Fruit fly (Drosophila melanogaster) whole organism, embryonic: ENCODE results near the gene CG3198.
A peak's percentile ranks its signal among the peaks of the same experiment; 100 is the strongest.

ENCODE experiments used
- Elba2 ChIP-seq: fragments of 200-800 bp; sonication (Bioruptor generic); optimal IDR thresholded peaks from 3 replicates; lab custom pipeline; 2016; ENCODE audit warnings: missing biosample characterization, missing genetic modification characterization
- crc ChIP-seq: fragments of 200-800 bp; sonication (Bioruptor generic); optimal IDR thresholded peaks from 2 replicates; lab custom pipeline; 2016; ENCODE audit warnings: missing biosample characterization, missing genetic modification characterization
- dm ChIP-seq: fragments of 200-800 bp; sonication (Bioruptor generic); optimal IDR thresholded peaks from 3 replicates; lab custom pipeline; 2016; ENCODE audit warnings: missing biosample characterization, missing genetic modification characterization
- jumu ChIP-seq: fragments of 200-800 bp; sonication (Bioruptor generic); optimal IDR thresholded peaks from 3 replicates; lab custom pipeline; 2016; ENCODE audit warnings: missing biosample characterization, missing genetic modification characterization

DNA sequence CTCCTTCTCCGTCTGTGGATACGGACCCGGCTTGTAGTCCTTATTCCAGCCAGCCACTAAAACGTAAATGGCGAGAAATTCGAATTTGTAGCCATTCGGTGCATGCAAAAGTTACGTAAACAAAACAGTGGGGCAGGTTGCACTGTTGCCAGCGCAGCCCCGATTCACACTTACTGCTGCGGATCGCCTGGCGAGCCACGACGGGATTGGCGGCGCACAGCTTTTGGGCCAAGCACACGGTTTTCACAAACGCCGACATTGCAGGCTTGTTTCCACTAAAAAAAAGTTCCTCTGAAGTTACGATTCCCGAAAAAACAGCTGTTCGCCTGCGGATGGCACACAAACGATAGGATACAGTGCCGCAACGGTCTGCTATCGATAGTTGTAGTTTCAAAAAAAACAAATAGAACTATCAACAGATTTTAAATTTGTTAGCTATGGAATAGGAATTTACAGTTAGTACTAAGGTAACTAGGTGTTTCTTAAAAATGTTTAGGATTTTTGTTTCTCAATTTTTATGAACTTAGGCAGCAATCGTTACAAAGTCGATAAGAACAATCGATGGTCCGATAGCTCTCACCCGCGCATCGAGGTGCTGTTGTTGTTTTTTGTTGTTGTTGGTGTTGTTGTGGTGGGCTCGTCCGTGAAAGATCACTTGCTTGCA is 4.2 kb upstream of the CG3198 start, which contains the start of gene Fum1:
- no peak for TF ChIP-seq crc (GFP tag; lab: Kevin White, UChicago)
- TF ChIP-seq jumu (GFP tag; lab: Kevin White, UChicago): peak; percentile 10
- TF ChIP-seq dm (GFP tag; lab: Kevin White, UChicago): peak; percentile 61
- TF ChIP-seq Elba2 (GFP tag; lab: Kevin White, UChicago): no peak
